Comparison of ENCODE assay signal across 2 worm cellular contexts in the genomic region with DNA sequence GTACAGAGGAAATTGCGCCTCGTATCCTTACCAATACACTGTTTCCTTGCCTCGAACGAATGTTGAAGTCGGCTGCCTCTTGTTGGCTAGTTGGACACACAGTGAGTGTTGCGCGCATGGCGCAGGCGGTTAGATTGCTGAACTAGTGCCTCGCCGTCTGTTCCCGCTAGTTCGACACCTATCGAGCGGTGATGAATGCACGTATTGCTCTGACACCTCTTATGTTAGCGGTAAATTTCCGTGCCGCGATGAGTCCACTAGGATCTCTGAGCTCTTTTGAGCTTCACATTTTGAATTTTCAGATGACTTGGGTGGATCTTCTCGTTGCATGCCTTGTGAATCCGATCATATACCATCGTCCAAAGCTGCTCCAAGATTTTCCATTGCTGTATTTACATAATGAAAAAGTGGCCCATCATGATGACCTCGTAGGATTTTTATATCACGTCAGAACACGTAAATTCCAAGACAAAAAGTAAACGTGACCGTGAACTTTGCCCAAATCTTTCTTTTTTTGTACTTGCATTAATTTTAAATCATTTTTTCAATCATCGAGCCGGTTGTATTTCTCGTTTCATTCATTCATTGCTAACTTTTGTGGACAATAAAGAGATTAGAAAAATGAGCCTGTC.
TF ChIP-seq lines count a peak whose summit lies in the region.

A gene (plus strand): TSS at position 341 of the 632 bp plus-strand sequence.

TF ChIP-seq in whole organism, L1 larva, 84 proteins besides CTCF, POLR2A, EP300 and RAD21 (continued from another document):
- peak; percentile 14 for TF ChIP-seq pqm-1 (tag; optimal IDR thresholded peaks at IDR 0.05; lab: Kevin White, UChicago)
- TF ChIP-seq fkh-8 (tag; optimal IDR thresholded peaks at IDR 0.05; lab: Kevin White, UChicago): peak; percentile 47
- TF ChIP-seq rnt-1 (tag; optimal IDR thresholded peaks at IDR 0.05; lab: Kevin White, UChicago): peak; percentile 82
- TF ChIP-seq fos-1 (tag; optimal IDR thresholded peaks at IDR 0.05; lab: Kevin White, UChicago): peak; percentile 62
- TF ChIP-seq pax-3 (tag; optimal IDR thresholded peaks at IDR 0.05; lab: Kevin White, UChicago): peak; percentile 56
- TF ChIP-seq nhr-28 (tag; optimal IDR thresholded peaks at IDR 0.05; lab: Kevin White, UChicago): no peak
- TF ChIP-seq nhr-84 (tag; optimal IDR thresholded peaks at IDR 0.05; lab: Kevin White, UChicago): no peak
- TF ChIP-seq pag-3 (tag; optimal IDR thresholded peaks at IDR 0.05; lab: Kevin White, UChicago; ENCODE audit: borderline replicate concordance, insufficient read depth): no peak
- TF ChIP-seq ces-1 (GFP tag; optimal IDR thresholded peaks at IDR 0.05; lab: Kevin White, UChicago): no peak
- TF ChIP-seq lin-39 (tag; optimal IDR thresholded peaks at IDR 0.05; lab: Kevin White, UChicago): no peak
- peak; percentile 49; the same call in 1 of the 2 replicates for TF ChIP-seq mab-9 (GFP tag; IDR thresholded peaks at IDR 0.05; lab: Robert Waterston, UW)
- TF ChIP-seq C34B4.2 (tag; optimal IDR thresholded peaks at IDR 0.05; lab: Kevin White, UChicago): no peak
- TF ChIP-seq ama-1 (optimal IDR thresholded peaks at IDR 0.05; lab: Kevin White, UChicago): peak; percentile 3
- no peak for TF ChIP-seq ceh-88 (GFP tag; IDR thresholded peaks at IDR 0.05; lab: Robert Waterston, UW)
- TF ChIP-seq mep-1 (tag; optimal IDR thresholded peaks at IDR 0.05; lab: Kevin White, UChicago): peak; percentile 42
- TF ChIP-seq nhr-20 (tag; optimal IDR thresholded peaks at IDR 0.05; lab: Kevin White, UChicago): peak; percentile 82
- TF ChIP-seq mef-2 (tag; optimal IDR thresholded peaks at IDR 0.05; lab: Kevin White, UChicago): peak; percentile 1
- TF ChIP-seq aha-1 (tag; optimal IDR thresholded peaks at IDR 0.05; lab: Kevin White, UChicago): no peak
- no peak for TF ChIP-seq ets-5 (GFP tag; IDR thresholded peaks at IDR 0.05; lab: Robert Waterston, UW)
- TF ChIP-seq unc-86 (tag; optimal IDR thresholded peaks at IDR 0.05; lab: Kevin White, UChicago): peak; percentile 42
- TF ChIP-seq nhr-90 (tag; optimal IDR thresholded peaks at IDR 0.05; lab: Kevin White, UChicago; ENCODE audit: poor library complexity): peak; percentile 84
- TF ChIP-seq ceh-8 (GFP tag; optimal IDR thresholded peaks at IDR 0.05; lab: Kevin White, UChicago): no peak
- TF ChIP-seq ceh-63 (GFP tag; optimal IDR thresholded peaks at IDR 0.05; lab: Kevin White, UChicago): no peak
- TF ChIP-seq nhr-47 (tag; optimal IDR thresholded peaks at IDR 0.05; lab: Kevin White, UChicago): peak; percentile 81
- peak; percentile 28 for TF ChIP-seq nhr-76 (tag; optimal IDR thresholded peaks at IDR 0.05; lab: Kevin White, UChicago)
- peak; percentile 35 for TF ChIP-seq jun-1 (tag; optimal IDR thresholded peaks at IDR 0.05; lab: Kevin White, UChicago)
- TF ChIP-seq lin-35 (GFP tag; optimal IDR thresholded peaks at IDR 0.05; lab: Kevin White, UChicago): peak; percentile 63 to 81
- peak; percentile 45 for TF ChIP-seq blmp-1 (tag; optimal IDR thresholded peaks at IDR 0.05; lab: Kevin White, UChicago)
TF ChIP-seq in whole organism, L1 larva: peak in this region for 49.

TF ChIP-seq in whole organism, young adult, 124 proteins besides CTCF, POLR2A, EP300 and RAD21 (continued from another document):
- TF ChIP-seq ama-1 (optimal IDR thresholded peaks at IDR 0.05; lab: Kevin White, UChicago) (no peak), ama-1 (GFP tag; optimal IDR thresholded peaks at IDR 0.05; lab: Kevin White, UChicago) (peak; percentile 55 to 91), snpc-4 (GFP tag; optimal IDR thresholded peaks at IDR 0.05; lab: Kevin White, UChicago) (peak; percentile 82), snpc-4 (tag; optimal IDR thresholded peaks at IDR 0.05; lab: Kevin White, UChicago) (peak; percentile 25 to 83 (median 77)), sptf-2 (GFP tag; optimal IDR thresholded peaks at IDR 0.05; lab: Kevin White, UChicago) (peak; percentile 60), nhr-120 (GFP tag; IDR thresholded peaks at IDR 0.05; lab: Robert Waterston, UW) (no peak), ztf-6 (GFP tag; IDR thresholded peaks at IDR 0.05; lab: Robert Waterston, UW) (peak; percentile 84; the same call in 1 of the 2 replicates), mel-28 (tag; optimal IDR thresholded peaks at IDR 0.05; lab: Kevin White, UChicago; ENCODE audit: borderline replicate concordance) (peak; percentile 57), nhr-179 (tag; optimal IDR thresholded peaks at IDR 0.05; lab: Kevin White, UChicago) (peak; percentile 48), F52B5.7 (tag; optimal IDR thresholded peaks at IDR 0.05; lab: Kevin White, UChicago) (peak; percentile 98), madf-6 (GFP tag; IDR thresholded peaks at IDR 0.05; lab: Robert Waterston, UW) (peak; percentile 82), gei-17 (GFP tag; optimal IDR thresholded peaks at IDR 0.05; lab: Kevin White, UChicago) (peak; percentile 46), zim-3 (tag; optimal IDR thresholded peaks at IDR 0.05; lab: Kevin White, UChicago) (peak; percentile 97), Y56A3A.18 (GFP tag; IDR thresholded peaks at IDR 0.05; lab: Robert Waterston, UW) (peak; percentile 89), Y53F4B.3 (GFP tag; IDR thresholded peaks at IDR 0.05; lab: Robert Waterston, UW) (peak; percentile 89), attf-6 (GFP tag; IDR thresholded peaks at IDR 0.05; lab: Robert Waterston, UW) (peak; percentile 77), bed-1 (GFP tag; IDR thresholded peaks at IDR 0.05; lab: Robert Waterston, UW) (0 out of 2 replicates have a peak, but pooled peaks have one; percentile 42), cebp-2 (GFP tag; IDR thresholded peaks at IDR 0.05; lab: Robert Waterston, UW) (peak; percentile 92), rpc-1 (optimal IDR thresholded peaks at IDR 0.05; lab: Kevin White, UChicago) (peak; percentile 97), rpc-1 (tag; optimal IDR thresholded peaks at IDR 0.05; lab: Kevin White, UChicago) (peak; percentile 98), athp-1 (tag; optimal IDR thresholded peaks at IDR 0.05; lab: Kevin White, UChicago) (peak; percentile 94), efl-1 (GFP tag; optimal IDR thresholded peaks at IDR 0.05; lab: Kevin White, UChicago) (peak; percentile 6), hmg-1.2 (GFP tag; IDR thresholded peaks at IDR 0.05; lab: Robert Waterston, UW) (peak; percentile 83), K11D2.4 (GFP tag; IDR thresholded peaks at IDR 0.05; lab: Robert Waterston, UW) (peak; percentile 76), ceh-100 (GFP tag; IDR thresholded peaks at IDR 0.05; lab: Robert Waterston, UW) (peak; percentile 76), Y53G8AR.9 (GFP tag; conservative IDR thresholded peaks at IDR 0.05; lab: Robert Waterston, UW) (peak; percentile 76), lin-35 (GFP tag; optimal IDR thresholded peaks at IDR 0.05; lab: Kevin White, UChicago) (peak in 2 of 3 experiments; percentile 24 to 85), lsy-27 (tag; optimal IDR thresholded peaks at IDR 0.05; lab: Kevin White, UChicago; ENCODE audit: borderline replicate concordance, insufficient read depth) (peak; percentile 79), nfya-2 (GFP tag; IDR thresholded peaks at IDR 0.05; lab: Robert Waterston, UW) (0 out of 2 replicates have a peak, but pooled peaks have one; percentile 34), aptf-2 (GFP tag; conservative IDR thresholded peaks at IDR 0.05; lab: Robert Waterston, UW) (0 out of 2 replicates have a peak, but pooled peaks have one; percentile 7), unc-130 (GFP tag; optimal IDR thresholded peaks at IDR 0.05; lab: Kevin White, UChicago) (peak; percentile 77), xnd-1 (tag; optimal IDR thresholded peaks at IDR 0.05; lab: Kevin White, UChicago) (peak; percentile 33), T26A5.8 (tag; optimal IDR thresholded peaks at IDR 0.05; lab: Kevin White, UChicago) (peak; percentile 89), snpc-1.1 (tag; optimal IDR thresholded peaks at IDR 0.05; lab: Kevin White, UChicago; ENCODE audit: insufficient read depth) (peak; percentile 69), hlh-26 (GFP tag; conservative IDR thresholded peaks at IDR 0.05; lab: Robert Waterston, UW) (no peak), aptf-3 (GFP tag; IDR thresholded peaks at IDR 0.05; lab: Robert Waterston, UW) (peak; percentile 94), dpl-1 (GFP tag; optimal IDR thresholded peaks at IDR 0.05; lab: Kevin White, UChicago) (no peak), ceh-27 (GFP tag; optimal IDR thresholded peaks at IDR 0.05; lab: Kevin White, UChicago) (peak; percentile 91), C17E4.6 (GFP tag; IDR thresholded peaks at IDR 0.05; lab: Robert Waterston, UW) (no peak)
